Worm (Caenorhabditis elegans): ENCODE results near the gene Y75B12B.11.

- TF ChIP-seq nhr-237 (tag; optimal IDR thresholded peaks at IDR 0.05) (no peak), mep-1 (tag; optimal IDR thresholded peaks at IDR 0.05) (no peak), pha-4 (tag; optimal IDR thresholded peaks at IDR 0.05) (no peak), cnd-1 (tag; optimal IDR thresholded peaks at IDR 0.05) (no peak), unc-62 (GFP tag; optimal IDR thresholded peaks at IDR 0.05) (no peak), ztf-11 (tag; optimal IDR thresholded peaks at IDR 0.05) (no peak), bed-3 (GFP tag; optimal IDR thresholded peaks at IDR 0.05) (no peak), lin-13 (tag; optimal IDR thresholded peaks at IDR 0.05) (no peak), nhr-12 (tag; optimal IDR thresholded peaks at IDR 0.05) (no peak), mab-5 (tag; optimal IDR thresholded peaks at IDR 0.05) (no peak)
Measured at ce11 chrV:15175459-15175858, 15.6 kb upstream of the Y75B12B.11 start, which contains the start of gene clec-47.
